Worm (Caenorhabditis elegans) whole organism, L1 larva: ENCODE measurements around the gene pptr-1.

Experiments
- fkh-8 ChIP-seq: sonication (generic microtip); optimal IDR thresholded peaks from 2 replicates; lab custom pipeline; 2016; ENCODE audit warnings: mild to moderate bottlenecking, missing genetic modification characterization, missing compliant biosample characterization
- nhr-237 ChIP-seq: fragments of 150-350 bp; optimal IDR thresholded peaks from 2 replicates; lab custom pipeline; 2014; ENCODE audit warnings: missing biosample characterization, missing genetic modification characterization
- nhr-90 ChIP-seq: sonication (generic microtip); optimal IDR thresholded peaks from 2 replicates; lab custom pipeline; 2016; ENCODE audit warnings: mild to moderate bottlenecking, missing genetic modification characterization, missing compliant biosample characterization; ENCODE audit not compliant: poor library complexity

DNA sequence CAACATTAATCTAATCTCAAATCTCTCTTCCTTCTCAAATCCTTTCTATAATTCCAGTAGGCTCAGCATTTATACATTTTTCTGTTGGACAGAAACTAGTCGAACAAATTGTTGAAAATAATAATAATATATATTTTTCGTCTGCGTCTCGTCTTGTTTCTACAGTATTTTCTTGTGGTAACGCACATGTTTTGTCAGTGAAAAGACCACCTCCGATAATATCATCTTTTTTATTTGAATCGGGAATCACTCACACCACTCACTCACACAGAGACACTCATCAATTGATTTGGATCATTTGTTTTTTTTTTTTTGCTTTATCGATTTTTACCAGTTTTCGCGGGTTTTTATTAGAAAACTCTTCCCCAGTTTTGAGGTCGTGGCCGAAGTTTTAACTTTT is 2.6 kb upstream of the pptr-1 start:
- no peak for TF ChIP-seq nhr-237 (tag; lab: Kevin White, UChicago)
- no peak for TF ChIP-seq fkh-8 (tag; lab: Kevin White, UChicago)
- TF ChIP-seq nhr-90 (tag; lab: Kevin White, UChicago), result no peak
